Worm (Caenorhabditis elegans) whole organism, mixed stage, embryonic: ENCODE data around the gene EGAP1.5.

Experiments
- blmp-1 ChIP-seq: fragments of 150-350 bp; optimal IDR thresholded peaks from 2 replicates; lab custom pipeline; 2014; ENCODE audit warnings: missing biosample characterization, missing genetic modification characterization
- ceh-43 ChIP-seq: fragments of 200-800 bp; sonication (Bioruptor generic); optimal IDR thresholded peaks from 2 replicates; lab custom pipeline; 2018; ENCODE audit warnings: mild to moderate bottlenecking, missing genetic modification characterization, moderate library complexity, missing compliant biosample characterization
- flh-1 ChIP-seq: fragments of 200-800 bp; sonication (Bioruptor generic); optimal IDR thresholded peaks from 2 replicates; lab custom pipeline; 2018; ENCODE audit warnings: mild to moderate bottlenecking, missing genetic modification characterization, moderate library complexity, missing compliant biosample characterization
- lsy-2 ChIP-seq: fragments of 150-350 bp; optimal IDR thresholded peaks from 2 replicates; lab custom pipeline; 2014; ENCODE audit warnings: missing biosample characterization, missing genetic modification characterization
- mab-5 ChIP-seq: fragments of 150-350 bp; optimal IDR thresholded peaks from 2 replicates; lab custom pipeline; 2014; ENCODE audit warnings: missing biosample characterization, missing genetic modification characterization
- nhr-237 ChIP-seq: fragments of 150-350 bp; optimal IDR thresholded peaks from 2 replicates; lab custom pipeline; 2014; ENCODE audit warnings: missing biosample characterization, missing genetic modification characterization
- nhr-76 ChIP-seq: sonication (generic microtip); optimal IDR thresholded peaks from 2 replicates; lab custom pipeline; 2017; ENCODE audit warnings: missing biosample characterization, missing genetic modification characterization
- pha-4 ChIP-seq: fragments of 150-350 bp; optimal IDR thresholded peaks from 2 replicates; lab custom pipeline; 2018; ENCODE audit warnings: missing biosample characterization, missing genetic modification reagents, missing genetic modification characterization
- snpc-4 ChIP-seq: fragments of 150-350 bp; optimal IDR thresholded peaks from 2 replicates; lab custom pipeline; 2014; ENCODE audit warnings: missing biosample characterization, missing genetic modification characterization
- ztf-11 ChIP-seq: fragments of 150-350 bp; optimal IDR thresholded peaks from 2 replicates; lab custom pipeline; 2014; ENCODE audit warnings: missing biosample characterization, missing genetic modification characterization

DNA sequence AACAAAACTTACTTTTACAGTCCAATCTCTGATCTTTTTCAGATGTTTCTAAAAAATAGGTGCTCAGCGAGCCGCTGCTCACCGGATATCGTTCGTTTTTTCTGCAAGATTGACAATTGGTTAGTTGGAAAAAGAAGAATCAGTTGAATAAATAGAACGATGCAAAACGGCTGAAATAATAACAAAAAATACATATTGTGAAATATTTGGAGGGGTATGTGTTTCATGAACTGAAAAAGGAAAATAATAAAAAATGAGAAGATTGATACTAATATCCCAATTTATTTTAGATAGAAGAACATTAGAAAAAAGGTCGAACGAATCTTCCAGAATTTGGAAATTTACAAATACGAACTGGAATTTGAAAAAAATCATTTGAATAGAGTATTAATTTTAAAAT lies 50.5 kb downstream of the EGAP1.5 start, which contains the start of gene frm-2:
- TF ChIP-seq flh-1 (GFP tag; lab: Kevin White, UChicago) (no peak), nhr-76 (no peak), pha-4 (tag; lab: Kevin White, UChicago) (no peak), snpc-4 (tag; lab: Kevin White, UChicago) (no peak), blmp-1 (tag; lab: Kevin White, UChicago) (no peak), lsy-2 (tag; lab: Kevin White, UChicago) (no peak), ztf-11 (tag; lab: Kevin White, UChicago) (no peak), mab-5 (no peak), ceh-43 (GFP tag; lab: Kevin White, UChicago) (no peak), nhr-237 (no peak)
